Fruit fly (Drosophila melanogaster) whole organism: Measurements from ENCODE around the gene Atg18a.

ENCODE experiments used
- CG8478 ChIP-seq: fragments of >200 bp; optimal IDR thresholded peaks from 2 replicates; lab custom pipeline; 2018; ENCODE audit warnings: inconsistent platforms
- Dll ChIP-seq: fragments of >200 bp; optimal IDR thresholded peaks from 2 replicates; lab custom pipeline; 2017
- EcR ChIP-seq, 2 experiments: fragments of >200 bp; optimal IDR thresholded peaks; 2 replicates each; lab custom pipeline; 2017; ENCODE audit warnings: missing biosample characterization in 2 of 2, missing genetic modification characterization in 2 of 2, missing genetic modification reagents in 2 of 2
- pan ChIP-seq: fragments of >200 bp; optimal IDR thresholded peaks from 2 replicates; lab custom pipeline; 2017
- psq ChIP-seq: fragments of >200 bp; optimal IDR thresholded peaks from 2 replicates; lab custom pipeline; 2017

dm6 chr3L:8151727-8152199, 34.9 kb upstream of the Atg18a start, which contains the start of gene CG13676:
- TF ChIP-seq psq (lab: Kevin White, UChicago) (no peak), pan (lab: Kevin White, UChicago) (no peak), CG8478 (lab: Kevin White, UChicago) (no peak), Dll (lab: Kevin White, UChicago) (no peak), EcR (GFP tag; optimal IDR thresholded peaks at IDR 0.05; lab: Kevin White, UChicago) (no peak)
